Fruit fly (Drosophila melanogaster) whole organism, adult: ENCODE measurements around the gene CG3164.

ENCODE experiments used
- CG11617 ChIP-seq: fragments of 200-800 bp; sonication (Bioruptor generic); optimal IDR thresholded peaks from 2 replicates; lab custom pipeline; 2017; ENCODE audit warnings: mild to moderate bottlenecking, missing biosample characterization, missing genetic modification reagents, missing genetic modification characterization
- CG14711 ChIP-seq: fragments of 200-800 bp; sonication (Bioruptor generic); optimal IDR thresholded peaks from 2 replicates; lab custom pipeline; 2018; ENCODE audit warnings: missing biosample characterization, mild to moderate bottlenecking, missing genetic modification characterization, moderate library complexity
- CG33017 ChIP-seq: fragments of 200-800 bp; sonication (Bioruptor generic); optimal IDR thresholded peaks from 2 replicates; lab custom pipeline; 2018; ENCODE audit warnings: missing biosample characterization, mild to moderate bottlenecking, missing genetic modification characterization, moderate library complexity
- CG5204 ChIP-seq: fragments of 200-800 bp; sonication (Bioruptor generic); optimal IDR thresholded peaks from 2 replicates; lab custom pipeline; 2016; ENCODE audit warnings: missing biosample characterization, missing genetic modification characterization
- CG7045 ChIP-seq: fragments of 200-800 bp; sonication (Bioruptor generic); optimal IDR thresholded peaks from 2 replicates; lab custom pipeline; 2017; ENCODE audit warnings: missing biosample characterization, mild to moderate bottlenecking, missing genetic modification characterization
- CG7101 ChIP-seq: fragments of 200-800 bp; sonication (Bioruptor generic); optimal IDR thresholded peaks from 2 replicates; lab custom pipeline; 2018; ENCODE audit warnings: missing biosample characterization, mild to moderate bottlenecking, missing genetic modification characterization, moderate library complexity
- Clk ChIP-seq: fragments of 200-800 bp; sonication (Bioruptor generic); optimal IDR thresholded peaks from 2 replicates; lab custom pipeline; 2017; ENCODE audit warnings: missing biosample characterization, missing genetic modification characterization
- Crg-1 ChIP-seq: fragments of 200-800 bp; sonication (Bioruptor generic); optimal IDR thresholded peaks from 2 replicates; lab custom pipeline; 2016; ENCODE audit warnings: missing biosample characterization, missing genetic modification characterization
- Mnt ChIP-seq: fragments of 200-800 bp; sonication (Bioruptor generic); optimal IDR thresholded peaks from 2 replicates; lab custom pipeline; 2016; ENCODE audit warnings: missing biosample characterization, mild to moderate bottlenecking, missing genetic modification characterization
- bab1 ChIP-seq: fragments of 200-800 bp; sonication (Bioruptor generic); optimal IDR thresholded peaks from 3 replicates; lab custom pipeline; 2019; ENCODE audit warnings: missing biosample characterization, mild to moderate bottlenecking, missing genetic modification characterization, moderate library complexity
- cic ChIP-seq: fragments of 200-800 bp; sonication (Bioruptor generic); optimal IDR thresholded peaks from 2 replicates; lab custom pipeline; 2017; ENCODE audit warnings: missing biosample characterization, mild to moderate bottlenecking, missing genetic modification characterization, moderate library complexity
- kay ChIP-seq: fragments of 200-800 bp; sonication (Bioruptor generic); peaks from one replicate; lab custom pipeline; 2016; ENCODE audit warnings: missing biosample characterization, missing genetic modification characterization, borderline replicate concordance
- pad ChIP-seq: fragments of 200-800 bp; sonication (Bioruptor generic); optimal IDR thresholded peaks from 3 replicates; lab custom pipeline; 2017; ENCODE audit warnings: missing biosample characterization, missing genetic modification characterization, mild to moderate bottlenecking, moderate library complexity, missing genetic modification reagents
- tj ChIP-seq: fragments of 200-800 bp; sonication (Bioruptor generic); optimal IDR thresholded peaks from 3 replicates; lab custom pipeline; 2017; ENCODE audit warnings: missing biosample characterization, mild to moderate bottlenecking, missing genetic modification characterization, moderate library complexity

dm6 chr2L:107032-107431, 23.6 kb downstream of the CG3164 start:
- TF ChIP-seq CG33017 (no peak), kay (no peak), bab1 (GFP tag; lab: Kevin White, UChicago) (no peak), CG11617 (GFP tag; lab: Kevin White, UChicago) (no peak), Clk (GFP tag; lab: Kevin White, UChicago) (no peak), tj (GFP tag; lab: Kevin White, UChicago) (no peak), CG14711 (no peak), cic (GFP tag; lab: Kevin White, UChicago) (no peak), Crg-1 (GFP tag; lab: Kevin White, UChicago) (no peak), Mnt (GFP tag; lab: Kevin White, UChicago) (no peak), CG5204 (GFP tag; lab: Kevin White, UChicago) (no peak), pad (GFP tag; lab: Kevin White, UChicago) (no peak), CG7045 (GFP tag; lab: Kevin White, UChicago) (no peak), CG7101 (tag; lab: Kevin White, UChicago) (no peak)
